Fruit fly (Drosophila melanogaster) whole organism, embryonic: ENCODE data around the gene CG4957.

ENCODE experiments used
- CG14441 ChIP-seq: fragments of 200-800 bp; sonication (Bioruptor generic); IDR thresholded peaks from 2 replicates; pipeline ENCODE4 v1.3.6; 2022; ENCODE audit warnings: missing biosample characterization, missing genetic modification characterization
- CG31441 ChIP-seq: fragments of 200-800 bp; sonication (Bioruptor generic); IDR thresholded peaks from 2 replicates; pipeline ENCODE4 v1.3.6; 2022; ENCODE audit warnings: missing biosample characterization, missing genetic modification characterization
- Fer1 ChIP-seq: fragments of 200-800 bp; sonication (Bioruptor generic); optimal IDR thresholded peaks from 2 replicates; lab custom pipeline; 2017; ENCODE audit warnings: missing biosample characterization, mild to moderate bottlenecking, missing genetic modification characterization
- fru ChIP-seq: fragments of >200 bp; optimal IDR thresholded peaks from 2 replicates; lab custom pipeline; 2017
- hbn ChIP-seq: fragments of 200-800 bp; sonication (Bioruptor generic); IDR thresholded peaks from 2 replicates; pipeline ENCODE4 v1.3.6; 2022; ENCODE audit warnings: missing biosample characterization, missing genetic modification characterization; ENCODE audit not compliant: partially characterized antibody
- kni ChIP-seq: fragments of 200-800 bp; sonication (Bioruptor generic); optimal IDR thresholded peaks from 3 replicates; lab custom pipeline; 2017; ENCODE audit warnings: mild to moderate bottlenecking, missing biosample characterization, missing genetic modification reagents, missing genetic modification characterization

dm6 chr2L:10231092-10231494, 37.6 kb upstream of the CG4957 start:
- TF ChIP-seq CG14441 (no peak), Fer1 (GFP tag; lab: Kevin White, UChicago) (peak; percentile 31), fru (lab: Kevin White, UChicago) (no peak), CG31441 (GFP tag; lab: Robert Waterston, UW) (no peak), hbn (GFP tag; lab: Robert Waterston, UW) (no peak), kni (GFP tag; lab: Kevin White, UChicago) (peak; percentile 31)
